Worm (Caenorhabditis elegans): ENCODE data around the gene sdz-15.

DNA sequence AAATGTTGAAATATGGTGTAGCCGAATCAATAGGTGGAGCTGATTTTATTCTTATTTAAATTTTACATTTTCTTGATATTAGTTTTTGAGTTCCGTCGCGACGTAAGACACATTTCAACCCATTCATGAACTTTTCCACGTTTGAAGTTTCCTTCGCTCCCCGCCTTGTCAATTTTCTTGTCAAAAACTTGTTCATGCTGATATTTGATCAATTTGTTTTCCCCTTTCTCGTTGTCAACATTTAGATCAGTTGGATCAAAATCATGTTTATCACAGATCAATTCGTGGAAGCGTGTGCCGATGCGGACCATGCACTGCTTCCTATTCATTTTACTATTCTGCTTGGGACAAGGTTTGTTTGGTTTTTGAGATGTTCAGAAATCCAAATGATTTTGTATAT, 15.4 kb upstream of the sdz-15 start, which contains the start of gene chtb-2:
- TF ChIP-seq W03F9.2 (tag; optimal IDR thresholded peaks at IDR 0.05) = no peak
- no peak for TF ChIP-seq him-1 (tag; optimal IDR thresholded peaks at IDR 0.05)
- TF ChIP-seq dao-5 (tag; optimal IDR thresholded peaks at IDR 0.05) = no peak
